Fruit fly (Drosophila melanogaster) whole organism, embryonic: ENCODE data around the gene CG10431.

Experiments
- Awh ChIP-seq: fragments of 200-800 bp; sonication (Bioruptor generic); IDR thresholded peaks from 2 replicates; pipeline ENCODE4, ENCODE4 v1.3.6; 2022; ENCODE audit warnings: missing biosample characterization, missing genetic modification characterization
- CG10147 ChIP-seq: fragments of 200-800 bp; sonication (Bioruptor generic); optimal IDR thresholded peaks from 2 replicates; lab custom pipeline; 2019; ENCODE audit warnings: missing biosample characterization, mild to moderate bottlenecking, missing genetic modification characterization, moderate library complexity
- CG11085 ChIP-seq: fragments of 200-800 bp; sonication (Bioruptor generic); IDR thresholded peaks from 2 replicates; pipeline ENCODE4 v1.3.6; 2022; ENCODE audit warnings: missing biosample characterization, missing genetic modification characterization
- CG11723 ChIP-seq: fragments of 200-800 bp; sonication (Bioruptor generic); optimal IDR thresholded peaks from 2 replicates; lab custom pipeline; 2017; ENCODE audit warnings: missing biosample characterization, mild to moderate bottlenecking, missing genetic modification characterization
- CG12391 ChIP-seq: fragments of 200-800 bp; sonication (Bioruptor generic); optimal IDR thresholded peaks from 3 replicates; lab custom pipeline; 2018; ENCODE audit warnings: missing biosample characterization, mild to moderate bottlenecking, missing genetic modification characterization, moderate library complexity
- CG13296 ChIP-seq: fragments of 200-800 bp; sonication (Bioruptor generic); optimal IDR thresholded peaks from 3 replicates; lab custom pipeline; 2018; ENCODE audit warnings: missing biosample characterization, mild to moderate bottlenecking, missing genetic modification characterization
- CG13424 ChIP-seq: fragments of 200-800 bp; sonication (Bioruptor generic); optimal IDR thresholded peaks from 2 replicates; lab custom pipeline; 2019; ENCODE audit warnings: missing biosample characterization, mild to moderate bottlenecking, missing genetic modification characterization, moderate library complexity
- CG13894 ChIP-seq: fragments of 200-800 bp; sonication (Bioruptor generic); optimal IDR thresholded peaks from 3 replicates; lab custom pipeline; 2018; ENCODE audit warnings: missing biosample characterization, mild to moderate bottlenecking, missing genetic modification characterization, moderate library complexity
- CG17186 ChIP-seq: fragments of 200-800 bp; sonication (Bioruptor generic); optimal IDR thresholded peaks from 3 replicates; lab custom pipeline; 2017; ENCODE audit warnings: missing biosample characterization, missing genetic modification reagents, missing genetic modification characterization
- CG17612 ChIP-seq: fragments of 200-800 bp; sonication (Bioruptor generic); IDR thresholded peaks from 2 replicates; pipeline ENCODE4 v1.3.6; 2022; ENCODE audit warnings: missing biosample characterization, missing genetic modification characterization
- CG1832 ChIP-seq: fragments of 200-800 bp; sonication (Bioruptor generic); optimal IDR thresholded peaks from 2 replicates; lab custom pipeline; 2017; ENCODE audit warnings: missing biosample characterization, mild to moderate bottlenecking, missing genetic modification characterization, inconsistent platforms
- CG2199 ChIP-seq: fragments of 200-800 bp; sonication (Bioruptor generic); IDR thresholded peaks from 3 replicates; pipeline ENCODE4 v1.3.6; 2022; ENCODE audit warnings: missing biosample characterization, missing genetic modification characterization
- CG30403 ChIP-seq: fragments of 200-800 bp; sonication (Bioruptor generic); optimal IDR thresholded peaks from 3 replicates; lab custom pipeline; 2016; ENCODE audit warnings: missing biosample characterization, missing genetic modification characterization
- CG32767 ChIP-seq: fragments of 200-800 bp; sonication (Bioruptor generic); IDR thresholded peaks from 2 replicates; pipeline ENCODE4 v1.3.6; 2022; ENCODE audit warnings: missing biosample characterization, missing genetic modification characterization
- CG33213 ChIP-seq: fragments of 200-800 bp; sonication (Bioruptor generic); optimal IDR thresholded peaks from 3 replicates; lab custom pipeline; 2016; ENCODE audit warnings: missing biosample characterization, missing genetic modification characterization
- CG34224 ChIP-seq: fragments of 200-800 bp; sonication (Bioruptor generic); IDR thresholded peaks from 3 replicates; pipeline ENCODE4 v1.3.6; 2022; ENCODE audit warnings: missing biosample characterization, missing genetic modification characterization; ENCODE audit not compliant: partially characterized antibody
- CG3726 ChIP-seq: fragments of 200-800 bp; sonication (Bioruptor generic); IDR thresholded peaks from 3 replicates; pipeline ENCODE4, ENCODE4 v1.3.6; 2022; ENCODE audit warnings: missing biosample characterization, missing genetic modification characterization
- CG4404 ChIP-seq: fragments of 200-800 bp; sonication (Bioruptor generic); IDR thresholded peaks from 2 replicates; pipeline ENCODE4 v1.3.6; 2022; ENCODE audit warnings: missing biosample characterization, missing genetic modification characterization
- CG5180 ChIP-seq: fragments of 200-800 bp; sonication (Bioruptor generic); optimal IDR thresholded peaks from 3 replicates; lab custom pipeline; 2017; ENCODE audit warnings: missing biosample characterization, missing genetic modification characterization, mild to moderate bottlenecking, moderate library complexity, missing genetic modification reagents
- CG5953 ChIP-seq: fragments of 200-800 bp; sonication (Bioruptor generic); IDR thresholded peaks from 2 replicates; pipeline ENCODE4 v1.3.6; 2022; ENCODE audit warnings: missing biosample characterization, missing genetic modification characterization
- CG7928 ChIP-seq: fragments of 200-800 bp; sonication (Bioruptor generic); optimal IDR thresholded peaks from 2 replicates; lab custom pipeline; 2017; ENCODE audit warnings: missing biosample characterization, mild to moderate bottlenecking, missing genetic modification characterization
- CG9797 ChIP-seq: fragments of 200-800 bp; sonication (Bioruptor generic); optimal IDR thresholded peaks from 3 replicates; lab custom pipeline; 2018; ENCODE audit warnings: missing biosample characterization, mild to moderate bottlenecking, missing genetic modification characterization
- Camta ChIP-seq: fragments of 200-800 bp; sonication (Bioruptor generic); optimal IDR thresholded peaks from 2 replicates; lab custom pipeline; 2016; ENCODE audit warnings: missing biosample characterization, missing genetic modification characterization
- Dek ChIP-seq: fragments of 200-800 bp; sonication (Bioruptor generic); optimal IDR thresholded peaks from 3 replicates; lab custom pipeline; 2019; ENCODE audit warnings: missing biosample characterization, mild to moderate bottlenecking, missing genetic modification characterization, moderate library complexity
- ERR ChIP-seq: fragments of 200-800 bp; sonication (Bioruptor generic); optimal IDR thresholded peaks from 2 replicates; lab custom pipeline; 2016; ENCODE audit warnings: missing biosample characterization, missing genetic modification characterization
- Gsc ChIP-seq: fragments of 200-800 bp; sonication (Bioruptor generic); IDR thresholded peaks from 2 replicates; pipeline ENCODE4 v1.3.6; 2022; ENCODE audit warnings: missing biosample characterization, missing genetic modification characterization
- Meics ChIP-seq: fragments of 200-800 bp; sonication (Bioruptor generic); optimal IDR thresholded peaks from 2 replicates; lab custom pipeline; 2017; ENCODE audit warnings: missing biosample characterization, mild to moderate bottlenecking, missing genetic modification characterization
- NC2α ChIP-seq: fragments of 200-800 bp; sonication (Bioruptor generic); optimal IDR thresholded peaks from 2 replicates; lab custom pipeline; 2016; ENCODE audit warnings: missing biosample characterization, missing genetic modification characterization
- NFAT ChIP-seq: fragments of 200-800 bp; sonication (Bioruptor generic); IDR thresholded peaks from 2 replicates; pipeline ENCODE4 v1.3.6; 2022; ENCODE audit warnings: missing biosample characterization, missing genetic modification characterization
- Vsx1 ChIP-seq: fragments of 200-800 bp; sonication (Bioruptor generic); optimal IDR thresholded peaks from 2 replicates; lab custom pipeline; 2017; ENCODE audit warnings: missing biosample characterization, mild to moderate bottlenecking, missing genetic modification characterization, missing genetic modification reagents
- abd-A ChIP-seq: fragments of 200-800 bp; sonication (Bioruptor generic); optimal IDR thresholded peaks from 3 replicates; lab custom pipeline; 2019; ENCODE audit warnings: missing biosample characterization, mild to moderate bottlenecking, missing genetic modification characterization, moderate library complexity
- bab2 ChIP-seq: fragments of 200-800 bp; sonication (Bioruptor generic); optimal IDR thresholded peaks from 2 replicates; lab custom pipeline; 2016; ENCODE audit warnings: missing biosample characterization, missing genetic modification characterization
- bcd ChIP-seq: fragments of 200-800 bp; sonication (Bioruptor generic); optimal IDR thresholded peaks from 2 replicates; lab custom pipeline; 2017; ENCODE audit warnings: missing biosample characterization, mild to moderate bottlenecking, missing genetic modification characterization
- chn ChIP-seq: fragments of 200-800 bp; sonication (Bioruptor generic); optimal IDR thresholded peaks from 2 replicates; lab custom pipeline; 2016; ENCODE audit warnings: missing biosample characterization, missing genetic modification characterization
- dpn ChIP-seq, 2 experiments: fragments of 200-800 bp; sonication (Bioruptor generic); optimal IDR thresholded peaks; 3 replicates each; lab custom pipeline; 2016; ENCODE audit warnings: missing biosample characterization in 2 of 2, missing genetic modification characterization in 2 of 2
- dysf ChIP-seq: fragments of 200-800 bp; sonication (Bioruptor generic); IDR thresholded peaks from 3 replicates; pipeline ENCODE4 v1.3.6; 2022; ENCODE audit warnings: missing biosample characterization, missing genetic modification characterization
- fd3F ChIP-seq: fragments of 200-800 bp; sonication (Bioruptor generic); optimal IDR thresholded peaks from 2 replicates; lab custom pipeline; 2018; ENCODE audit warnings: missing biosample characterization, mild to moderate bottlenecking, missing genetic modification characterization, moderate library complexity
- gsb-n ChIP-seq: fragments of 200-800 bp; sonication (Bioruptor generic); optimal IDR thresholded peaks from 3 replicates; lab custom pipeline; 2018; ENCODE audit warnings: missing biosample characterization, mild to moderate bottlenecking, missing genetic modification characterization
- kay ChIP-seq: fragments of 200-800 bp; sonication (Bioruptor generic); optimal IDR thresholded peaks from 2 replicates; lab custom pipeline; 2016; ENCODE audit warnings: missing biosample characterization, missing genetic modification characterization
- nau ChIP-seq: fragments of 200-800 bp; sonication (Bioruptor generic); optimal IDR thresholded peaks from 3 replicates; lab custom pipeline; 2017; ENCODE audit warnings: missing biosample characterization, mild to moderate bottlenecking, missing genetic modification characterization, missing genetic modification reagents
- nom ChIP-seq: fragments of 200-800 bp; sonication (Bioruptor generic); optimal IDR thresholded peaks from 2 replicates; lab custom pipeline; 2017; ENCODE audit warnings: missing biosample characterization, missing genetic modification characterization, mild to moderate bottlenecking, moderate library complexity, missing genetic modification reagents
- scrt ChIP-seq: fragments of 200-800 bp; sonication (Bioruptor generic); optimal IDR thresholded peaks from 2 replicates; lab custom pipeline; 2018; ENCODE audit warnings: missing biosample characterization, mild to moderate bottlenecking, missing genetic modification characterization, moderate library complexity
- sens-2 ChIP-seq: fragments of 200-800 bp; sonication (Bioruptor generic); IDR thresholded peaks from 2 replicates; pipeline ENCODE4 v1.3.6; 2022; ENCODE audit warnings: missing biosample characterization, missing genetic modification characterization
- seq ChIP-seq: fragments of 200-800 bp; sonication (Bioruptor generic); IDR thresholded peaks from 2 replicates; pipeline ENCODE4 v1.3.6; 2022; ENCODE audit warnings: missing biosample characterization, missing genetic modification characterization
- sob ChIP-seq: fragments of 200-800 bp; sonication (Bioruptor generic); IDR thresholded peaks from 2 replicates; pipeline ENCODE4 v1.3.6; 2022; ENCODE audit warnings: missing biosample characterization, missing genetic modification characterization
- sr ChIP-seq: fragments of 200-800 bp; sonication (Bioruptor generic); IDR thresholded peaks from 3 replicates; pipeline ENCODE4 v1.3.6; 2022; ENCODE audit warnings: missing biosample characterization, missing genetic modification characterization
- tio ChIP-seq: fragments of 200-800 bp; sonication (Bioruptor generic); optimal IDR thresholded peaks from 2 replicates; lab custom pipeline; 2017; ENCODE audit warnings: missing biosample characterization, missing genetic modification characterization, inconsistent platforms
- usp ChIP-seq: fragments of >200 bp; optimal IDR thresholded peaks from 2 replicates; lab custom pipeline; 2017; ENCODE audit warnings: missing biosample characterization, missing genetic modification characterization
- vfl ChIP-seq: fragments of 200-800 bp; sonication (Bioruptor generic); optimal IDR thresholded peaks from 2 replicates; lab custom pipeline; 2016; ENCODE audit warnings: missing biosample characterization, missing genetic modification characterization
- zfh2 ChIP-seq: fragments of 200-800 bp; sonication (Bioruptor generic); optimal IDR thresholded peaks from 2 replicates; lab custom pipeline; 2016; ENCODE audit warnings: missing biosample characterization, missing genetic modification characterization

Gene CG10431

DNA sequence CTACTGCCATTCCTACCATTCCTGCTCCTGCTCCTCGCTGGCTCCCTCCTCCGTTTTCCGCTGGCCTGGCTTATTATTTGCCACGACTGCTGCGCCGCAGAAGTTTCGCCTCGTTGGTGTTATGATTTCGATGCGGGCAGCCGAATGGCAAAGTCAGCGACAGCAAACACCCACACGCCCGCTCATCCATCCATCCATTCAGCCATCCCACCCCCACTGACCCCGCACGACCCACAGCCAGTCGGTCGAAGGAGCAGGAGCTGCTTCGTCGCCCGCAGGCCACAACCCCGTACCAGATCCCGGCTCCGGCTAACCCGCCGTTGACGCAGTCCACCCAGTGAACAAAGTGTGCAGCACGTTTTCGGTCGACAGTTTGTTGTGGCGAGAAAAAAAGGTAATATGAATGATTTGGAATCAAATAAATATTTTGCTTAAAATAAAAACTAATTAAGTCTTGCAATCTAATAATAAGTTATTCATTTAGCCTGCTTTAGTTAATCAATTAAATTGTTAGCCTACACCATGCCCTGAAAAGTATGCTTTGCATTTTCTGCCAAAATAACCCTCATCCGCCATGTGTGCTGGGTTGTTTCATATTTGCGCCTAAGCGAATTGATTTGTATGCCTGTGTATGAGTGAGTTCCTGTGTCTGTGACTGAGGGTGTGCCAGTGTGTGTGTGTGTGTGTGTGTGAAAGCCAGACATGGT is 52.1 kb downstream of the CG10431 start (continued):
- TF ChIP-seq CG13894 (tag; lab: Kevin White, UChicago) (peak; percentile 58), bcd (peak; percentile 58), CG33213 (no peak), CG9797 (GFP tag; lab: Kevin White, UChicago) (no peak), dysf (GFP tag; lab: Robert Waterston, UW) (peak; percentile 66; the same call in 2 of the 3 replicates), Awh (GFP tag; lab: Robert Waterston, UW) (no peak), zfh2 (GFP tag; lab: Kevin White, UChicago) (peak; percentile 45), Meics (GFP tag; lab: Kevin White, UChicago) (peak; percentile 77), usp (GFP tag; lab: Kevin White, UChicago) (no peak), dpn (GFP tag; optimal IDR thresholded peaks at IDR 0.05; lab: Kevin White, UChicago) (peak; percentile 23 to 26), Vsx1 (GFP tag; lab: Kevin White, UChicago) (no peak), nau (GFP tag; lab: Kevin White, UChicago) (peak; percentile 45), CG30403 (GFP tag; lab: Kevin White, UChicago) (peak; percentile 48), CG32767 (no peak), CG5180 (GFP tag; lab: Kevin White, UChicago) (peak; percentile 56), CG5953 (GFP tag; lab: Robert Waterston, UW) (no peak), CG11085 (GFP tag; lab: Robert Waterston, UW) (no peak), kay (GFP tag; lab: Kevin White, UChicago) (no peak), CG13296 (GFP tag; lab: Kevin White, UChicago) (peak; percentile 77), abd-A (tag; lab: Kevin White, UChicago) (no peak), Dek (peak; percentile 58), Gsc (GFP tag; lab: Robert Waterston, UW) (no peak), CG10147 (peak; percentile 76), chn (GFP tag; lab: Kevin White, UChicago) (no peak), CG17612 (GFP tag; lab: Robert Waterston, UW) (no peak), gsb-n (tag; lab: Kevin White, UChicago) (no peak), sob (peak; percentile 35; the same call in 1 of the 2 replicates), CG11723 (GFP tag; lab: Kevin White, UChicago) (peak; percentile 41), CG12391 (tag; lab: Kevin White, UChicago) (peak; percentile 66), scrt (peak; percentile 64), CG4404 (GFP tag; lab: Robert Waterston, UW) (peak; percentile 32; the same call in 1 of the 2 replicates), CG17186 (no peak), sens-2 (GFP tag; lab: Robert Waterston, UW) (no peak), CG1832 (GFP tag; lab: Kevin White, UChicago) (no peak), sr (GFP tag; lab: Robert Waterston, UW) (no peak), CG3726 (no peak), nom (peak; percentile 38), CG7928 (GFP tag; lab: Kevin White, UChicago) (no peak), tio (no peak), CG13424 (peak; percentile 70), vfl (GFP tag; lab: Kevin White, UChicago) (no peak), NC2α (GFP tag; lab: Kevin White, UChicago) (no peak), seq (GFP tag; lab: Robert Waterston, UW) (peak; percentile 51), CG2199 (GFP tag; lab: Robert Waterston, UW) (no peak), bab2 (GFP tag; lab: Kevin White, UChicago) (peak; percentile 27), CG34224 (GFP tag; lab: Robert Waterston, UW) (no peak), Camta (no peak), NFAT (GFP tag; lab: Robert Waterston, UW) (no peak), ERR (GFP tag; lab: Kevin White, UChicago) (no peak), fd3F (GFP tag; lab: Kevin White, UChicago) (peak; percentile 50)
